Worm (Caenorhabditis elegans): Measurements from ENCODE around the gene C16D9.3.

Gene C16D9.3

DNA sequence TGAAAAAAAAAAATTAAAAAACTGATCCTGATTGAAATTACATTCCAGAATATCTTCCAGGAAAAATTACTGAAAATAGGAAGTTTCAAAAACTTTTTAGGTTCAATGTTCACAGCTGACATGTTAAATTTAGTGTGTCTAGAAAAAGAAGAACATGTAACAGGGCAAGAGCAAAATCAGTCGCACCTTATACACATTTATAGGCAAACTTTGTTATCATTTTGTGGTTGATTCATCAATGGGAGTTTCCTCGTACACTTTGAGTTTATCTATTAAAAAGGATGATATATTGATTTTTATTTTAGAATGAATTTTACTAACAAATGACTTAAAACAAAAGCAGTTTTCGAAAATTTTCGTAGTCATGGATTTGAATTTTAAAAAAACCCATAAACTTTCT is 3.4 kb upstream of the C16D9.3 start:
- TF ChIP-seq fkh-10 (GFP tag; optimal IDR thresholded peaks at IDR 0.05) (no peak), elt-2 (tag; optimal IDR thresholded peaks at IDR 0.05) (peak; percentile 45)

ce11 chrV:8242798-8243197 is 3.0 kb upstream of the C16D9.3 start, which contains the start of gene C16D9.4:
Gene C16D9.4 (minus strand): TSS chrV:8242898.
- TF ChIP-seq zip-4 (GFP tag; optimal IDR thresholded peaks at IDR 0.05): no peak
- TF ChIP-seq nhr-12 (tag; optimal IDR thresholded peaks at IDR 0.05): no peak
- TF ChIP-seq C04F5.9 (tag; optimal IDR thresholded peaks at IDR 0.05): no peak
- TF ChIP-seq snpc-4 (tag; optimal IDR thresholded peaks at IDR 0.05): no peak
- TF ChIP-seq egl-13 (tag; optimal IDR thresholded peaks at IDR 0.05): no peak
- TF ChIP-seq nhr-237 (tag; optimal IDR thresholded peaks at IDR 0.05): no peak
- TF ChIP-seq egl-27 (tag; optimal IDR thresholded peaks at IDR 0.05): no peak
- TF ChIP-seq pag-3 (tag; optimal IDR thresholded peaks at IDR 0.05; ENCODE audit: borderline replicate concordance, insufficient read depth): no peak
- TF ChIP-seq ces-1 (GFP tag; optimal IDR thresholded peaks at IDR 0.05): no peak
- TF ChIP-seq C34B4.2 (tag; optimal IDR thresholded peaks at IDR 0.05): no peak
- TF ChIP-seq ceh-63 (GFP tag; optimal IDR thresholded peaks at IDR 0.05): no peak
- no peak for TF ChIP-seq rnt-1 (tag; optimal IDR thresholded peaks at IDR 0.05)
- no peak for TF ChIP-seq isw-1 (GFP tag; IDR thresholded peaks at IDR 0.05)
- TF ChIP-seq grh-1 (GFP tag; IDR thresholded peaks at IDR 0.05): no peak
- no peak for TF ChIP-seq mef-2 (tag; optimal IDR thresholded peaks at IDR 0.05)

ce11 chrV:8238290-8238689 is 1.5 kb downstream of the C16D9.3 start, which contains the start of gene rol-3:
Gene rol-3 (minus strand): TSS chrV:8238409.
- no peak for TF ChIP-seq egl-27 (tag; optimal IDR thresholded peaks at IDR 0.05)
- TF ChIP-seq nhr-76 (tag; optimal IDR thresholded peaks at IDR 0.05): no peak
- no peak for TF ChIP-seq zip-4 (GFP tag; optimal IDR thresholded peaks at IDR 0.05)
- no peak for TF ChIP-seq nhr-28 (tag; optimal IDR thresholded peaks at IDR 0.05)
- TF ChIP-seq hpl-2 (GFP tag; optimal IDR thresholded peaks at IDR 0.05): no peak
- TF ChIP-seq nhr-77 (tag; optimal IDR thresholded peaks at IDR 0.05): no peak
- TF ChIP-seq skn-1 (tag; optimal IDR thresholded peaks at IDR 0.05): no peak
- TF ChIP-seq lin-35 (GFP tag; optimal IDR thresholded peaks at IDR 0.05): peak in 1 of 2 experiments; percentile 23
- peak; percentile 18 for TF ChIP-seq nhr-71 (tag; optimal IDR thresholded peaks at IDR 0.05)
- no peak for TF ChIP-seq rnt-1 (tag; optimal IDR thresholded peaks at IDR 0.05)
- no peak for TF ChIP-seq efl-1 (optimal IDR thresholded peaks at IDR 0.05)
- TF ChIP-seq efl-1 (GFP tag; optimal IDR thresholded peaks at IDR 0.05 in 1 of 2): peak in 1 of 2 experiments; percentile 80
- TF ChIP-seq tlp-1 (tag; optimal IDR thresholded peaks at IDR 0.05): no peak
- peak; percentile 16 for TF ChIP-seq nhr-20 (tag; optimal IDR thresholded peaks at IDR 0.05)
- peak; percentile 42 for TF ChIP-seq blmp-1 (tag; optimal IDR thresholded peaks at IDR 0.05)
- no peak for TF ChIP-seq aly-2 (tag; optimal IDR thresholded peaks at IDR 0.05)
- peak in 4 of 6 experiments; percentile 15 to 63 (median 26) for TF ChIP-seq elt-3 (tag; optimal IDR thresholded peaks at IDR 0.05)
- TF ChIP-seq mep-1 (tag; optimal IDR thresholded peaks at IDR 0.05): peak; percentile 9
- TF ChIP-seq C16A3.4 (tag; optimal IDR thresholded peaks at IDR 0.05): no peak
- TF ChIP-seq ama-1 (optimal IDR thresholded peaks at IDR 0.05): no peak
- peak; percentile 44 for TF ChIP-seq snu-23 (GFP tag; optimal IDR thresholded peaks at IDR 0.05)
- TF ChIP-seq xbp-1 (tag; optimal IDR thresholded peaks at IDR 0.05): no peak
- no peak for TF ChIP-seq elt-2 (tag; optimal IDR thresholded peaks at IDR 0.05)
- no peak for TF ChIP-seq ces-1 (GFP tag; optimal IDR thresholded peaks at IDR 0.05)
- peak; percentile 63 for TF ChIP-seq nhr-85 (tag)

DNA sequence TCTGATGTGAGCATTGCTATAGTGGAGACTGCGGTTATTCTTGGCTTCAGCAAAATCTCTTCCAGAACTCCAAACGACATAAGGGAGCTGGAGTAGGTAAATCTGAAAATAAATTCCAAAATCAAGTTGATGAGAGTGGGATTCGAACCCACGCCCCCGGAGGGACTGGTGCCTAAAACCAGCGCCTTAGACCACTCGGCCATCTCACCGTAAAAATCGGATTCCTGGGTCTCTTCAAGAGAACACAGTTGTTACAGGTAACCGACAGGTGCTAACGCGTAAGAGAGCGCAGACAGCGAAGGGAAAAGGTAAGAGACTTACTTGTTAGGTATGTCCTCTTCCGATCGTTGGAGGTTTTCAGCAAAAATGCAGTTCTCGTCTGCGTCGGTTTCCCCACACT is 4.5 kb downstream of the C16D9.3 start:
- TF ChIP-seq ces-1 (GFP tag; optimal IDR thresholded peaks at IDR 0.05) (no peak), tlp-1 (tag; optimal IDR thresholded peaks at IDR 0.05) (no peak), ztf-4 (tag; optimal IDR thresholded peaks at IDR 0.05) (no peak), unc-86 (tag; optimal IDR thresholded peaks at IDR 0.05) (no peak), ceh-90 (tag; optimal IDR thresholded peaks at IDR 0.05) (no peak), nhr-47 (tag; optimal IDR thresholded peaks at IDR 0.05) (peak; percentile 24), fkh-8 (tag; optimal IDR thresholded peaks at IDR 0.05) (no peak), zag-1 (tag; optimal IDR thresholded peaks at IDR 0.05) (no peak), skn-1 (tag; optimal IDR thresholded peaks at IDR 0.05) (peak; percentile 47), tbx-2 (tag; optimal IDR thresholded peaks at IDR 0.05) (no peak), C34B4.2 (tag; optimal IDR thresholded peaks at IDR 0.05) (no peak), vab-15 (tag; optimal IDR thresholded peaks at IDR 0.05) (no peak), hlh-17 (GFP tag; optimal IDR thresholded peaks at IDR 0.05; ENCODE audit: borderline replicate concordance) (no peak), nhr-20 (tag; optimal IDR thresholded peaks at IDR 0.05) (peak; percentile 48), hpl-2 (GFP tag; optimal IDR thresholded peaks at IDR 0.05) (no peak), nhr-77 (tag; optimal IDR thresholded peaks at IDR 0.05) (peak; percentile 47), zip-4 (GFP tag; optimal IDR thresholded peaks at IDR 0.05) (no peak), lin-13 (GFP tag; optimal IDR thresholded peaks at IDR 0.05) (peak; percentile 21), C16A3.4 (tag; optimal IDR thresholded peaks at IDR 0.05) (peak; percentile 46), sox-4 (tag; optimal IDR thresholded peaks at IDR 0.05) (no peak), ceh-82 (tag; optimal IDR thresholded peaks at IDR 0.05) (peak in 1 of 3 experiments; percentile 23)
